Fruit fly (Drosophila melanogaster) ovary, adult (tissue): Measurements from ENCODE around the gene Sh.

ENCODE experiments used
- CG17801 ChIP-seq: fragments of 200-800 bp; optimal IDR thresholded peaks from 2 replicates; lab custom pipeline; 2019; ENCODE audit warnings: missing biosample characterization, mild to moderate bottlenecking, missing genetic modification characterization, moderate library complexity; ENCODE audit not compliant: partially characterized antibody

Gene Sh

DNA sequence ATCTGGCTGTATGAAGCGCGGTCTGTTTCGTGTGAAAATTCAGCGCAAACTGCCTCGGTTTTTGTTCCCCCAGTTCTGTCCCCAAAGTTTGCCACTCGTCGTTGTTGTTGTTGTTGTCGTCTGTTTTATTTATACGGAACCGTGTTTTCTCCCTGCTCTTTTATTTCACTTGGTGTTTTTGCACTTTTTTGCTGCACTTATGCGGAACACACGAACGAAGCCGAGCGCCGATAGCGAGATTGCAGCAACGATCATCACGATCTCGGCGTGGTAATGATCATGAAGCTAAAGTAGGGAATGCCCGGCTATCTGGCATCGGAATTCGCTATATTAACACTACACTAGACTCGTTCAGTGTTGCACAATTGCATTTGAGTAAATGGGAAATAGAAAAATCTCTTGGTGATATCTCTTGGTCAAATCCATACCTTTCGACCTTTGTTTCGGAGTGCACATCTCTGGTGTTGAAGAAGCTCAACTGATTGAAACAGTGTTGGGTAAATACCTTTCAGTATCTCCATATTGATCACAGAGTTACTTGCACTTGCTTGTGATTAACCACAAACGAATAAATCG lies 187.9 kb downstream of the Sh start:
- no peak for TF ChIP-seq CG17801
